Fruit fly (Drosophila melanogaster) whole organism, prepupa: ENCODE measurements around the gene Edg91.

Experiments used
- Blimp-1 ChIP-seq: fragments of 200-800 bp; sonication (Bioruptor generic); optimal IDR thresholded peaks from 3 replicates; lab custom pipeline; 2017; ENCODE audit warnings: missing biosample characterization, missing genetic modification characterization, mild to moderate bottlenecking, moderate library complexity, missing genetic modification reagents
- CG10669 ChIP-seq: fragments of 200-800 bp; sonication (Bioruptor generic); optimal IDR thresholded peaks from 3 replicates; lab custom pipeline; 2018; ENCODE audit warnings: missing biosample characterization, mild to moderate bottlenecking, missing genetic modification characterization, moderate library complexity
- CG11294 ChIP-seq: fragments of 200-800 bp; sonication (Bioruptor generic); IDR thresholded peaks from 2 replicates; pipeline ENCODE4 v1.3.6; 2022; ENCODE audit warnings: missing biosample characterization, missing genetic modification characterization
- CG11762 ChIP-seq: fragments of 200-800 bp; sonication (Bioruptor generic); optimal IDR thresholded peaks from 3 replicates; lab custom pipeline; 2016; ENCODE audit warnings: missing biosample characterization, missing genetic modification characterization; ENCODE audit not compliant: insufficient read depth
- CG11902 ChIP-seq: fragments of 200-800 bp; sonication (Bioruptor generic); optimal IDR thresholded peaks from 3 replicates; lab custom pipeline; 2016; ENCODE audit warnings: missing biosample characterization, missing genetic modification characterization
- CG15336 ChIP-seq: fragments of 200-800 bp; sonication (Bioruptor generic); IDR thresholded peaks from 2 replicates; pipeline ENCODE4 v1.3.6; 2022; ENCODE audit warnings: missing biosample characterization, missing genetic modification characterization
- CG1621 ChIP-seq: fragments of 200-800 bp; sonication (Bioruptor generic); optimal IDR thresholded peaks from 3 replicates; lab custom pipeline; 2018; ENCODE audit warnings: missing biosample characterization, mild to moderate bottlenecking, missing genetic modification characterization
- CG16779 ChIP-seq: fragments of 200-800 bp; sonication (Bioruptor generic); optimal IDR thresholded peaks from 3 replicates; lab custom pipeline; 2017; ENCODE audit warnings: missing biosample characterization, mild to moderate bottlenecking, missing genetic modification characterization
- CG34406 ChIP-seq: fragments of 200-800 bp; sonication (Bioruptor generic); optimal IDR thresholded peaks from 3 replicates; lab custom pipeline; 2016; ENCODE audit warnings: missing biosample characterization, missing genetic modification characterization
- CG4318 ChIP-seq: fragments of 200-800 bp; sonication (Bioruptor generic); optimal IDR thresholded peaks from 3 replicates; lab custom pipeline; 2017; ENCODE audit warnings: missing biosample characterization, mild to moderate bottlenecking, missing genetic modification characterization
- CG6163 ChIP-seq: fragments of 200-800 bp; sonication (Bioruptor generic); IDR thresholded peaks from 3 replicates; pipeline ENCODE4 v1.3.6; 2022; ENCODE audit warnings: missing biosample characterization, missing genetic modification characterization
- CG6792 ChIP-seq: fragments of 200-800 bp; sonication (Bioruptor generic); optimal IDR thresholded peaks from 3 replicates; lab custom pipeline; 2016; ENCODE audit warnings: missing biosample characterization, missing genetic modification characterization
- CG6808 ChIP-seq: fragments of 200-800 bp; sonication (Bioruptor generic); optimal IDR thresholded peaks from 3 replicates; lab custom pipeline; 2017; ENCODE audit warnings: missing biosample characterization, missing genetic modification characterization, mild to moderate bottlenecking, moderate library complexity, missing genetic modification reagents
- CG8632 ChIP-seq: fragments of 200-800 bp; sonication (Bioruptor generic); optimal IDR thresholded peaks from 3 replicates; lab custom pipeline; 2016; ENCODE audit warnings: missing biosample characterization, missing genetic modification characterization
- CG9139 ChIP-seq: fragments of 200-800 bp; sonication (Bioruptor generic); optimal IDR thresholded peaks from 3 replicates; lab custom pipeline; 2017; ENCODE audit warnings: missing biosample characterization, mild to moderate bottlenecking, missing genetic modification characterization
- Eip75B ChIP-seq: fragments of 200-800 bp; sonication (Bioruptor generic); optimal IDR thresholded peaks from 3 replicates; lab custom pipeline; 2016; ENCODE audit warnings: missing biosample characterization, missing genetic modification characterization
- Ets21C ChIP-seq: fragments of 200-800 bp; sonication (Bioruptor generic); optimal IDR thresholded peaks from 3 replicates; lab custom pipeline; 2016; ENCODE audit warnings: missing biosample characterization, missing genetic modification characterization
- Ets96B ChIP-seq: fragments of 200-800 bp; optimal IDR thresholded peaks from 2 replicates; lab custom pipeline; 2019; ENCODE audit warnings: missing biosample characterization, mild to moderate bottlenecking, missing genetic modification characterization, moderate library complexity
- Hr4 ChIP-seq: fragments of 200-800 bp; sonication (Bioruptor generic); optimal IDR thresholded peaks from 3 replicates; lab custom pipeline; 2016; ENCODE audit warnings: missing biosample characterization, missing genetic modification characterization
- OdsH ChIP-seq: fragments of 200-800 bp; sonication (Bioruptor generic); optimal IDR thresholded peaks from 3 replicates; lab custom pipeline; 2016; ENCODE audit warnings: missing biosample characterization, missing genetic modification characterization
- Sox102F ChIP-seq: fragments of 200-800 bp; sonication (Bioruptor generic); optimal IDR thresholded peaks from 2 replicates; lab custom pipeline; 2016; ENCODE audit warnings: missing biosample characterization, mild to moderate bottlenecking, missing genetic modification characterization
- Sox14 ChIP-seq: fragments of 200-800 bp; sonication (Bioruptor generic); optimal IDR thresholded peaks from 3 replicates; lab custom pipeline; 2016; ENCODE audit warnings: missing biosample characterization, missing genetic modification characterization
- Sox15 ChIP-seq: fragments of 200-800 bp; sonication (Bioruptor generic); optimal IDR thresholded peaks from 3 replicates; lab custom pipeline; 2016; ENCODE audit warnings: missing biosample characterization, missing genetic modification characterization
- achi ChIP-seq: fragments of 200-800 bp; sonication (Bioruptor generic); optimal IDR thresholded peaks from 3 replicates; lab custom pipeline; 2016; ENCODE audit warnings: missing biosample characterization, missing genetic modification characterization
- acj6 ChIP-seq: fragments of 200-800 bp; sonication (Bioruptor generic); optimal IDR thresholded peaks from 3 replicates; lab custom pipeline; 2016; ENCODE audit warnings: missing biosample characterization, missing genetic modification characterization
- cyc ChIP-seq: fragments of 200-800 bp; sonication (Bioruptor generic); optimal IDR thresholded peaks from 3 replicates; lab custom pipeline; 2016; ENCODE audit warnings: missing biosample characterization, missing genetic modification characterization
- eg ChIP-seq: fragments of 200-800 bp; sonication (Bioruptor generic); IDR thresholded peaks from 3 replicates; pipeline ENCODE4 v1.3.6; 2022; ENCODE audit warnings: missing biosample characterization, missing genetic modification characterization
- fd85E ChIP-seq: fragments of 200-800 bp; sonication (Bioruptor generic); optimal IDR thresholded peaks from 3 replicates; lab custom pipeline; 2016; ENCODE audit warnings: missing biosample characterization, missing genetic modification characterization
- fkh ChIP-seq: fragments of 200-800 bp; sonication (Bioruptor generic); optimal IDR thresholded peaks from 3 replicates; lab custom pipeline; 2017; ENCODE audit warnings: missing biosample characterization, mild to moderate bottlenecking, missing genetic modification characterization, moderate library complexity
- lz ChIP-seq: fragments of 200-800 bp; sonication (Bioruptor generic); optimal IDR thresholded peaks from 3 replicates; lab custom pipeline; 2016; ENCODE audit warnings: missing biosample characterization, missing genetic modification characterization
- net ChIP-seq: fragments of 200-800 bp; sonication (Bioruptor generic); optimal IDR thresholded peaks from 3 replicates; lab custom pipeline; 2016; ENCODE audit warnings: missing biosample characterization, missing genetic modification characterization
- spab ChIP-seq: fragments of 200-800 bp; sonication (Bioruptor generic); optimal IDR thresholded peaks from 2 replicates; lab custom pipeline; 2017; ENCODE audit warnings: missing biosample characterization, mild to moderate bottlenecking, missing genetic modification characterization, missing genetic modification reagents
- ss ChIP-seq, 2 experiments: fragments of 200-800 bp; sonication (Bioruptor generic); optimal IDR thresholded peaks; 2 replicates in 1 of 2; 3 replicates in 1 of 2; lab custom pipeline; 2017 to 2018; ENCODE audit warnings: mild to moderate bottlenecking in 2 of 2, missing biosample characterization in 2 of 2, missing genetic modification characterization in 2 of 2, moderate library complexity in 1 of 2
- svp ChIP-seq: fragments of 200-800 bp; sonication (Bioruptor generic); peaks from one replicate; lab custom pipeline; 2016; ENCODE audit warnings: missing biosample characterization, missing genetic modification characterization
- vri ChIP-seq: fragments of 200-800 bp; sonication (Bioruptor generic); optimal IDR thresholded peaks from 3 replicates; lab custom pipeline; 2016; ENCODE audit warnings: missing biosample characterization, mild to moderate bottlenecking, missing genetic modification characterization

Gene Edg91

dm6 chr3R:17604198-17604879 is 7.0 kb downstream of the Edg91 start (continued):
- TF ChIP-seq CG15336 (GFP tag; lab: Robert Waterston, UW), result peak; percentile 37
- no peak for TF ChIP-seq Eip75B
- TF ChIP-seq CG1621 (tag; lab: Kevin White, UChicago), result peak; percentile 22
- TF ChIP-seq CG6808 (GFP tag; lab: Kevin White, UChicago), result peak; percentile 65
- peak; percentile 59 for TF ChIP-seq achi (GFP tag; lab: Kevin White, UChicago)
- TF ChIP-seq Sox14, result peak; percentile 12
- peak; percentile 56 for TF ChIP-seq CG34406 (GFP tag; lab: Kevin White, UChicago)
- peak; percentile 50 for TF ChIP-seq CG4318
- peak; percentile 33 for TF ChIP-seq CG8632 (GFP tag; lab: Kevin White, UChicago)
- TF ChIP-seq acj6 (GFP tag; lab: Kevin White, UChicago), result peak; percentile 36
- no peak for TF ChIP-seq Ets21C (GFP tag; lab: Kevin White, UChicago)
- TF ChIP-seq CG6163 (GFP tag; lab: Robert Waterston, UW), result no peak
- peak; percentile 25 for TF ChIP-seq net (GFP tag; lab: Kevin White, UChicago)
- TF ChIP-seq OdsH, result peak; percentile 50
- TF ChIP-seq lz (GFP tag; lab: Kevin White, UChicago), result no peak
- TF ChIP-seq CG16779 (tag; lab: Kevin White, UChicago), result peak; percentile 44
- peak; percentile 11 for TF ChIP-seq CG11902
- peak; percentile 12 for TF ChIP-seq cyc (GFP tag; lab: Kevin White, UChicago)
- peak; percentile 43 for TF ChIP-seq Sox102F (GFP tag; lab: Kevin White, UChicago)
- peak; percentile 12 for TF ChIP-seq CG11762 (GFP tag; lab: Kevin White, UChicago)
- TF ChIP-seq CG6792 (GFP tag; lab: Kevin White, UChicago), result peak; percentile 39
- TF ChIP-seq CG10669 (GFP tag; lab: Kevin White, UChicago), result peak; percentile 66
- peak; percentile 66 for TF ChIP-seq Ets96B (tag; lab: Kevin White, UChicago)
- TF ChIP-seq CG11294, result peak; percentile 24; the same call in 1 of the 2 replicates
- TF ChIP-seq vri, result peak; percentile 64
- TF ChIP-seq eg (GFP tag; lab: Robert Waterston, UW), result peak; percentile 45; the same call in 1 of the 3 replicates
- peak; percentile 28 to 75 for TF ChIP-seq ss (GFP tag; optimal IDR thresholded peaks at IDR 0.05; lab: Kevin White, UChicago)
- no peak for TF ChIP-seq fd85E (GFP tag; lab: Kevin White, UChicago)
- peak; percentile 20 for TF ChIP-seq Blimp-1 (GFP tag; lab: Kevin White, UChicago)
- peak; percentile 61 for TF ChIP-seq spab (GFP tag; lab: Kevin White, UChicago)
- peak; percentile 15 for TF ChIP-seq Sox15

dm6 chr3R:17603717-17604116 is 7.6 kb downstream of the Edg91 start:
- TF ChIP-seq vri (peak; percentile 25), Hr4 (GFP tag; lab: Kevin White, UChicago) (no peak)

dm6 chr3R:17602974-17603373 is 8.3 kb downstream of the Edg91 start:
- TF ChIP-seq CG6808 (GFP tag; lab: Kevin White, UChicago) (no peak), Sox15 (no peak), OdsH (no peak), achi (GFP tag; lab: Kevin White, UChicago) (no peak), fkh (GFP tag; lab: Kevin White, UChicago) (no peak)

- TF ChIP-seq CG9139 (GFP tag; lab: Kevin White, UChicago) (no peak), svp (peak; percentile 3)
- TF ChIP-seq, all 60 proteins: peak for 1
Observed at dm6 chr3R:17601866-17602265, 9.4 kb downstream of the Edg91 start.
